Worm (Caenorhabditis elegans) whole organism, L1 larva: Measurements from ENCODE around the gene nas-38.

ENCODE experiments used
- alr-1 ChIP-seq: fragments of 200-800 bp; sonication (Bioruptor generic); optimal IDR thresholded peaks from 2 replicates; lab custom pipeline; 2018; ENCODE audit warnings: borderline replicate concordance, mild to moderate bottlenecking, missing genetic modification characterization, missing compliant biosample characterization
- blmp-1 ChIP-seq: fragments of 150-350 bp; optimal IDR thresholded peaks from 2 replicates; lab custom pipeline; 2014; ENCODE audit warnings: missing biosample characterization, missing genetic modification characterization
- ceh-90 ChIP-seq: sonication (generic microtip); optimal IDR thresholded peaks from 2 replicates; lab custom pipeline; 2016; ENCODE audit warnings: missing genetic modification characterization, missing compliant biosample characterization
- efl-1 ChIP-seq, 4 experiments: fragments of 150-350 bp; optimal IDR thresholded peaks in 3 of 4; peaks in 1 of 4; 1 replicate in 1 of 4; 2 replicates in 3 of 4; lab custom pipeline; 2014; ENCODE audit warnings: missing biosample characterization in 2 of 4, missing genetic modification characterization in 2 of 4, missing genetic modification reagents in 2 of 4
- egl-13 ChIP-seq: sonication (generic microtip); optimal IDR thresholded peaks from 2 replicates; lab custom pipeline; 2016; ENCODE audit warnings: missing genotype, missing genetic modification reagents, missing genetic modification characterization, missing compliant biosample characterization
- elt-3 ChIP-seq, 6 experiments: fragments of 150-350 bp in 1 of 6; sonication (generic microtip); optimal IDR thresholded peaks; 2 replicates each; lab custom pipeline; 2017 to 2018; ENCODE audit warnings: missing biosample characterization in 6 of 6, missing genetic modification characterization in 6 of 6, inconsistent platforms in 1 of 6
- ets-5 ChIP-seq: fragments of 200-800 bp; sonication (Bioruptor generic); IDR thresholded peaks from 2 replicates; pipeline ENCODE4 v1.3.6; 2022; ENCODE audit warnings: missing genetic modification characterization, missing compliant biosample characterization
- hlh-17 ChIP-seq: fragments of 200-800 bp; sonication (Bioruptor generic); optimal IDR thresholded peaks from 2 replicates; lab custom pipeline; 2018; ENCODE audit warnings: missing genetic modification characterization, mild to moderate bottlenecking, missing compliant biosample characterization, moderate library complexity, borderline replicate concordance
- hlh-4 ChIP-seq: sonication (generic microtip); optimal IDR thresholded peaks from 2 replicates; lab custom pipeline; 2016; ENCODE audit warnings: mild to moderate bottlenecking, missing genetic modification characterization, missing compliant biosample characterization
- irx-1 ChIP-seq: sonication (generic microtip); optimal IDR thresholded peaks from 2 replicates; lab custom pipeline; 2016; ENCODE audit warnings: missing genetic modification characterization, missing compliant biosample characterization
- jun-1 ChIP-seq: fragments of 150-350 bp; optimal IDR thresholded peaks from 2 replicates; lab custom pipeline; 2014; ENCODE audit warnings: missing biosample characterization, missing genetic modification reagents, missing genetic modification characterization
- lin-13 ChIP-seq: fragments of 150-350 bp; optimal IDR thresholded peaks from 2 replicates; lab custom pipeline; 2014; ENCODE audit warnings: missing biosample characterization, missing genetic modification reagents, missing genetic modification characterization
- lin-35 ChIP-seq, 2 experiments: fragments of 150-350 bp; optimal IDR thresholded peaks; 2 replicates each; lab custom pipeline; 2014; ENCODE audit warnings: missing biosample characterization in 2 of 2, missing genetic modification characterization in 2 of 2, missing genetic modification reagents in 2 of 2
- lin-39 ChIP-seq: fragments of 150-350 bp; optimal IDR thresholded peaks from 2 replicates; lab custom pipeline; 2014; ENCODE audit warnings: missing biosample characterization, missing genetic modification reagents, missing genetic modification characterization
- mef-2 ChIP-seq: fragments of 150-350 bp; optimal IDR thresholded peaks from 2 replicates; lab custom pipeline; 2014; ENCODE audit warnings: missing biosample characterization, missing genetic modification characterization
- mep-1 ChIP-seq: fragments of 150-350 bp; optimal IDR thresholded peaks from 2 replicates; lab custom pipeline; 2014; ENCODE audit warnings: missing biosample characterization, missing genetic modification characterization
- nhr-19 ChIP-seq: fragments of 200-800 bp; sonication (Bioruptor generic); conservative IDR thresholded peaks from 2 replicates; pipeline ENCODE4 v1.3.6; 2022; ENCODE audit warnings: missing genetic modification characterization, missing compliant biosample characterization
- nhr-47 ChIP-seq: sonication (generic microtip); optimal IDR thresholded peaks from 2 replicates; lab custom pipeline; 2016; ENCODE audit warnings: mild to moderate bottlenecking, missing genetic modification characterization, moderate library complexity, missing compliant biosample characterization
- nhr-71 ChIP-seq: sonication (generic microtip); optimal IDR thresholded peaks from 2 replicates; lab custom pipeline; 2016; ENCODE audit warnings: mild to moderate bottlenecking, missing genetic modification characterization, moderate library complexity, missing compliant biosample characterization
- nhr-77 ChIP-seq: fragments of 150-350 bp; optimal IDR thresholded peaks from 2 replicates; lab custom pipeline; 2014; ENCODE audit warnings: missing biosample characterization, missing genetic modification characterization
- nhr-85 ChIP-seq: sonication (generic microtip); peaks from one replicate; lab custom pipeline; 2016; ENCODE audit warnings: missing genetic modification characterization, inconsistent platforms, missing compliant biosample characterization
- pax-3 ChIP-seq: fragments of 200-800 bp; sonication (Bioruptor generic); optimal IDR thresholded peaks from 2 replicates; lab custom pipeline; 2018; ENCODE audit warnings: mild to moderate bottlenecking, missing genetic modification characterization, moderate library complexity, missing compliant biosample characterization
- pqm-1 ChIP-seq: sonication (generic microtip); optimal IDR thresholded peaks from 3 replicates; lab custom pipeline; 2017; ENCODE audit warnings: missing biosample characterization, missing genetic modification characterization
- snpc-4 ChIP-seq: fragments of 150-350 bp; optimal IDR thresholded peaks from 2 replicates; lab custom pipeline; 2014; ENCODE audit warnings: missing biosample characterization, missing genetic modification characterization
- unc-130 ChIP-seq: fragments of 150-350 bp; optimal IDR thresholded peaks from 2 replicates; lab custom pipeline; 2017; ENCODE audit warnings: missing biosample characterization, missing genetic modification characterization, inconsistent platforms
- zag-1 ChIP-seq: fragments of 150-350 bp; optimal IDR thresholded peaks from 2 replicates; lab custom pipeline; 2014; ENCODE audit warnings: missing biosample characterization, missing genetic modification characterization

nas-38 gene

ce11 chrX:601860-602259 lies 43.9 kb downstream of the nas-38 start, which contains the start of gene F13C5.1:
F13C5.1 (plus strand) TSS chrX:602160.
- TF ChIP-seq mep-1 (tag; lab: Kevin White, UChicago) (peak; percentile 19), jun-1 (tag; lab: Kevin White, UChicago) (no peak)

- TF ChIP-seq elt-3 (tag; optimal IDR thresholded peaks at IDR 0.05; lab: Kevin White, UChicago) = no peak
- peak; percentile 1 for TF ChIP-seq nhr-77 (tag; lab: Kevin White, UChicago)
- TF ChIP-seq mep-1 (tag; lab: Kevin White, UChicago) = no peak
- no peak for TF ChIP-seq mef-2 (tag; lab: Kevin White, UChicago)
- TF ChIP-seq, all 84 proteins: peak for 1
These were observed 50.4 kb downstream of the nas-38 start, which contains the start of gene F13C5.5 for ce11 chrX:608392-608791. F13C5.5 (minus strand) TSS chrX:608492.

- TF ChIP-seq efl-1 (optimal IDR thresholded peaks at IDR 0.05; lab: Kevin White, UChicago) (no peak), efl-1 (GFP tag; optimal IDR thresholded peaks at IDR 0.05 in 1 of 2; lab: Kevin White, UChicago) (no peak), alr-1 (tag; lab: Kevin White, UChicago) (no peak), pax-3 (tag; lab: Kevin White, UChicago) (no peak), nhr-47 (tag; lab: Kevin White, UChicago) (no peak), blmp-1 (tag; lab: Kevin White, UChicago) (no peak), lin-39 (tag; lab: Kevin White, UChicago) (no peak), pqm-1 (tag; lab: Kevin White, UChicago) (no peak), hlh-17 (GFP tag; lab: Kevin White, UChicago) (no peak), nhr-19 (GFP tag; lab: Robert Waterston, UW) (no peak), irx-1 (tag; lab: Kevin White, UChicago) (no peak), elt-3 (tag; optimal IDR thresholded peaks at IDR 0.05; lab: Kevin White, UChicago) (no peak), hlh-4 (tag; lab: Kevin White, UChicago) (no peak), unc-130 (tag; lab: Kevin White, UChicago) (no peak), nhr-85 (no peak), lin-35 (GFP tag; optimal IDR thresholded peaks at IDR 0.05; lab: Kevin White, UChicago) (no peak), ceh-90 (tag; lab: Kevin White, UChicago) (no peak), lin-13 (GFP tag; lab: Kevin White, UChicago) (no peak), nhr-71 (no peak), zag-1 (tag; lab: Kevin White, UChicago) (no peak)
These were observed 51.6 kb downstream of the nas-38 start for ce11 chrX:609553-609952.

ce11 chrX:612783-613182 lies 54.8 kb downstream of the nas-38 start:
- no peak for TF ChIP-seq ets-5 (GFP tag; lab: Robert Waterston, UW)
- no peak for TF ChIP-seq egl-13 (tag; lab: Kevin White, UChicago)
- peak; percentile 58 for TF ChIP-seq snpc-4 (tag; lab: Kevin White, UChicago)
